Fruit fly (Drosophila melanogaster): ENCODE results near the gene Rop.

Gene Rop

DNA sequence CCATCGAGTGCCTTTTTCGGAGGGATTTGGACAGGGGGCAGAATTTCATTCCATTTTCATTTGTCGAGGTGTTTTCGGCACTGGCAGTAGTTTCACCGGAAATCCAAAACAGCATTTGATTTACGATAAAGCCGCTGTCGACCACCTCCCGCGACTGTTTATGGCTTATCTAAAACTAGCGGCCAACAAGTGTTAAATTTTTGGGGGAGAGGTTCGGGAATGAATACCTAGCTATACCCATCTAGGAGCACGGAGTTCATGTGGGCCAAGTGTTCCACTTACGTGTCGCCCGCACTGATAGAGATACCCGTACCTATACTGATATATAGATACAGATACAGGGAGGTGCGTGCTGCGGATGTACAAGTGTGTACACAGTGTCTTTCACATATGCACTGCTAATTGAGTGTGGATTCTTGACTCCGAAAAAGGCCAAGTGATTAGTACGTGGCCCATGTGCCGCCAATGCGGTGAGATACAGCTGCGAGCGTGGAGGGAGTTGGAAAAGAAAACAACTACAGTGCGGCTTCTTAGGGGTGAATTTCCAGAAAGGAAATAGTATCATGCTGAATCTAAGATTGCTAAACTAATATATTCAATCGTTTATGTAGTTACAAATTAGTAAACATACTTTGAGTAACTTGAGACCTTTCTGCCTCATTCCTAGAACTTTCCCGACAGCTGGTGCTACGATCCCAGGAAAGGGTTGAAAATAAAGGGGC, 19.0 kb downstream of the Rop start (continued):
- TF ChIP-seq Atf3 (GFP tag; optimal IDR thresholded peaks at IDR 0.05) (no peak), Vsx1 (GFP tag; optimal IDR thresholded peaks at IDR 0.05) (peak; percentile 67), CG18011 (GFP tag; optimal IDR thresholded peaks at IDR 0.05) (no peak), Ssrp (tag; optimal IDR thresholded peaks at IDR 0.05) (no peak), B-H2 (GFP tag; optimal IDR thresholded peaks at IDR 0.05) (no peak), gcm2 (GFP tag; optimal IDR thresholded peaks at IDR 0.05) (no peak), CG16813 (GFP tag; IDR thresholded peaks at IDR 0.05; ENCODE audit: partially characterized antibody) (no peak), sug (tag; optimal IDR thresholded peaks at IDR 0.05) (peak; percentile 72), CG30431 (GFP tag; optimal IDR thresholded peaks at IDR 0.05) (no peak), CG6854 (GFP tag; optimal IDR thresholded peaks at IDR 0.05) (no peak), Mad (GFP tag; optimal IDR thresholded peaks at IDR 0.05) (no peak), Dll (GFP tag; IDR thresholded peaks at IDR 0.05; ENCODE audit: partially characterized antibody) (no peak), CG14710 (tag; optimal IDR thresholded peaks at IDR 0.05) (peak; percentile 92), lmd (GFP tag; IDR thresholded peaks at IDR 0.05) (no peak), CG8359 (GFP tag; optimal IDR thresholded peaks at IDR 0.05; ENCODE audit: borderline replicate concordance) (no peak), bowl (GFP tag; IDR thresholded peaks at IDR 0.05) (no peak), CG9932 (GFP tag; IDR thresholded peaks at IDR 0.05) (no peak), sob (GFP tag; IDR thresholded peaks at IDR 0.05) (no peak), Lim3 (GFP tag; IDR thresholded peaks at IDR 0.05) (no peak), NFAT (GFP tag; IDR thresholded peaks at IDR 0.05) (no peak), CG17361 (GFP tag; IDR thresholded peaks at IDR 0.05) (no peak), CG7928 (GFP tag; optimal IDR thresholded peaks at IDR 0.05) (no peak), kah (GFP tag; optimal IDR thresholded peaks at IDR 0.05) (no peak), CG6813 (GFP tag; optimal IDR thresholded peaks at IDR 0.05) (peak; percentile 23), CG14441 (GFP tag; IDR thresholded peaks at IDR 0.05) (no peak), CG1603 (tag; optimal IDR thresholded peaks at IDR 0.05) (no peak), crol (GFP tag; IDR thresholded peaks at IDR 0.05) (0 out of 2 replicates have a peak, but pooled peaks have one; percentile 12), Rfx (GFP tag; IDR thresholded peaks at IDR 0.05) (no peak), CG2120 (GFP tag; optimal IDR thresholded peaks at IDR 0.05) (no peak), Dref (GFP tag; IDR thresholded peaks at IDR 0.05) (no peak), HHEX (GFP tag; optimal IDR thresholded peaks at IDR 0.05) (no peak), CG5180 (GFP tag; optimal IDR thresholded peaks at IDR 0.05) (no peak), abd-A (tag; optimal IDR thresholded peaks at IDR 0.05) (no peak), nerfin-1 (tag; optimal IDR thresholded peaks at IDR 0.05) (no peak), CG18476 (GFP tag; optimal IDR thresholded peaks at IDR 0.05) (no peak), lilli (GFP tag; optimal IDR thresholded peaks at IDR 0.05) (no peak), CG13894 (tag; optimal IDR thresholded peaks at IDR 0.05) (no peak), CG6272 (GFP tag; IDR thresholded peaks at IDR 0.05) (no peak), CG12744 (GFP tag; optimal IDR thresholded peaks at IDR 0.05) (no peak), CG32767 (GFP tag; IDR thresholded peaks at IDR 0.05) (no peak), Ets97D (GFP tag; optimal IDR thresholded peaks at IDR 0.05) (peak; percentile 4), dmrt11E (tag; optimal IDR thresholded peaks at IDR 0.05) (no peak), ATbp (GFP tag; optimal IDR thresholded peaks at IDR 0.05) (no peak), sens (GFP tag) (peak; percentile 46), jumu (GFP tag; optimal IDR thresholded peaks at IDR 0.05) (no peak), repo (GFP tag; optimal IDR thresholded peaks at IDR 0.05) (no peak), CG8944 (GFP tag; optimal IDR thresholded peaks at IDR 0.05) (no peak), Oli (tag; optimal IDR thresholded peaks at IDR 0.05) (no peak), vvl (GFP tag; IDR thresholded peaks at IDR 0.05) (peak; percentile 39), ssp (GFP tag; IDR thresholded peaks at IDR 0.05) (no peak)
